Worm (Caenorhabditis elegans) whole organism, mixed stage, embryonic: ENCODE measurements around the gene srw-67.

ENCODE experiments used
- blmp-1 ChIP-seq: fragments of 150-350 bp; optimal IDR thresholded peaks from 2 replicates; lab custom pipeline; 2014; ENCODE audit warnings: missing biosample characterization, missing genetic modification characterization
- ces-1 ChIP-seq: fragments of 150-350 bp; optimal IDR thresholded peaks from 2 replicates; lab custom pipeline; 2014; ENCODE audit warnings: missing biosample characterization, missing genetic modification reagents, missing genetic modification characterization
- drap-1 ChIP-seq: fragments of 200-800 bp; sonication (Bioruptor generic); optimal IDR thresholded peaks from 3 replicates; lab custom pipeline; 2018; ENCODE audit warnings: mild to moderate bottlenecking, missing genetic modification characterization, missing compliant biosample characterization
- elt-1 ChIP-seq: sonication (generic microtip); optimal IDR thresholded peaks from 2 replicates; lab custom pipeline; 2017; ENCODE audit warnings: missing genetic modification characterization, mild to moderate bottlenecking, missing compliant biosample characterization, antibody characterized with exemption, moderate library complexity, borderline replicate concordance; ENCODE audit not compliant: insufficient read depth
- lin-13 ChIP-seq: fragments of 150-350 bp; optimal IDR thresholded peaks from 2 replicates; lab custom pipeline; 2014; ENCODE audit warnings: missing biosample characterization, missing genetic modification characterization
- mab-5 ChIP-seq: fragments of 150-350 bp; optimal IDR thresholded peaks from 2 replicates; lab custom pipeline; 2014; ENCODE audit warnings: missing biosample characterization, missing genetic modification characterization
- nhr-237 ChIP-seq: fragments of 150-350 bp; optimal IDR thresholded peaks from 2 replicates; lab custom pipeline; 2014; ENCODE audit warnings: missing biosample characterization, missing genetic modification characterization
- nhr-28 ChIP-seq: fragments of 150-350 bp; optimal IDR thresholded peaks from 2 replicates; lab custom pipeline; 2014; ENCODE audit warnings: missing biosample characterization, missing genetic modification characterization
- nhr-76 ChIP-seq: sonication (generic microtip); optimal IDR thresholded peaks from 2 replicates; lab custom pipeline; 2017; ENCODE audit warnings: missing biosample characterization, missing genetic modification characterization
- pha-4 ChIP-seq: fragments of 150-350 bp; optimal IDR thresholded peaks from 2 replicates; lab custom pipeline; 2018; ENCODE audit warnings: missing biosample characterization, missing genetic modification reagents, missing genetic modification characterization
- sem-2 ChIP-seq: fragments of 200-800 bp; sonication (Bioruptor generic); optimal IDR thresholded peaks from 2 replicates; lab custom pipeline; 2018; ENCODE audit warnings: mild to moderate bottlenecking, missing genetic modification characterization, missing compliant biosample characterization
- snpc-4 ChIP-seq: fragments of 150-350 bp; optimal IDR thresholded peaks from 2 replicates; lab custom pipeline; 2014; ENCODE audit warnings: missing biosample characterization, missing genetic modification characterization
- unc-39 ChIP-seq: fragments of 150-350 bp; optimal IDR thresholded peaks from 2 replicates; lab custom pipeline; 2014; ENCODE audit warnings: missing biosample characterization, missing genetic modification characterization
- ztf-11 ChIP-seq: fragments of 150-350 bp; optimal IDR thresholded peaks from 2 replicates; lab custom pipeline; 2014; ENCODE audit warnings: missing biosample characterization, missing genetic modification characterization

DNA sequence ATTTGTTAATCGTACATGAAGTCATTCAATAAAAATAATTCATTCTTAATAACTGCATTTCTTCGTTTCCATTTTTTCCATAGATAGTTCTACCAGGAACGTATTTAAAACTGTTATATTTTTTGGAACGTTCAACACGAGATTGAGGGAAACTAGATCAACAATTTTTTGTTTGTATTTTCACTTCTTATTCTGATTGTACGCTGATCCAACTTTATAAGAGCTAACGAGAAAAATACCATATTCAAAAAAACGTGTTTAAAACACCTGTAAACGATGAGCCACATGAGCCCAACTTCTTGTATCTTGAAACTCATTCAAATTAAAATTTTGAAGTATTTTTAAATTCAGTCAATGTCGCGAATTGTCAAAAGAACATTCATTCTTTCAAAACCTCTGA lies 891 bp upstream of the srw-67 start:
- TF ChIP-seq nhr-28 (tag; lab: Kevin White, UChicago): no peak
- no peak for TF ChIP-seq unc-39 (tag; lab: Kevin White, UChicago)
- no peak for TF ChIP-seq ztf-11 (tag; lab: Kevin White, UChicago)
- TF ChIP-seq pha-4 (tag; lab: Kevin White, UChicago): no peak
- no peak for TF ChIP-seq ces-1 (GFP tag; lab: Kevin White, UChicago)
- TF ChIP-seq elt-1 (tag; lab: Kevin White, UChicago): no peak
- TF ChIP-seq nhr-237 (tag; lab: Kevin White, UChicago): no peak
- TF ChIP-seq drap-1: no peak
- no peak for TF ChIP-seq sem-2
- no peak for TF ChIP-seq nhr-76 (tag; lab: Kevin White, UChicago)
- TF ChIP-seq mab-5 (tag; lab: Kevin White, UChicago): no peak
- no peak for TF ChIP-seq lin-13
- TF ChIP-seq snpc-4: no peak
- TF ChIP-seq blmp-1 (tag; lab: Kevin White, UChicago): no peak
